Worm (Caenorhabditis elegans): Measurements from ENCODE around the gene ced-4.

DNA sequence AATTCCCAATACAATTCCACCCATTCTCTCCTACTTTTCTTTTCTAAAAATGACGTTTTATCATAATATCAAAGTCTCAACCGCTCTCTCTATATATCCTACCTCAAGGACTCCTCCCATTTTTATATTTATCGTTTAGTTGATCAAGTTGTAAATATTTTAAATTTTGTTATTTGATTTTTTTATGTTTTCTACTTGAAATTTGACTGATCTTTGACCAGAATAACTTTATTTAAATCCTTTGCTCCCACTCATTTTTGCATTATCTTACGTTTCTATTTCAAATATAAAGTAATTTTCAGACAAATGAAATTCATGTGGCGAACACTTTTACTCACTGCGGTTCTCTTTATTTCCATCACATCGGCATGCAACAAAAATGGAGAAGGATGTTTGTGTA lies 14.7 kb upstream of the ced-4 start, which contains the start of the genes acbp-7 and F26A1.19:
- TF ChIP-seq lin-13 (tag; optimal IDR thresholded peaks at IDR 0.05) (no peak), lsy-2 (tag; optimal IDR thresholded peaks at IDR 0.05) (no peak), cnd-1 (tag; optimal IDR thresholded peaks at IDR 0.05) (no peak), tbx-8 (GFP tag; optimal IDR thresholded peaks at IDR 0.05) (no peak), mep-1 (tag; optimal IDR thresholded peaks at IDR 0.05) (no peak), snpc-4 (tag; optimal IDR thresholded peaks at IDR 0.05) (no peak), mab-5 (tag; optimal IDR thresholded peaks at IDR 0.05) (no peak), unc-62 (GFP tag; optimal IDR thresholded peaks at IDR 0.05) (no peak), lin-32 (GFP tag; optimal IDR thresholded peaks at IDR 0.05) (no peak), nhr-28 (tag; optimal IDR thresholded peaks at IDR 0.05) (no peak)
